Worm (Caenorhabditis elegans): ENCODE results near the gene Y54G11A.3.

Y54G11A.3 gene

ce11 chrII:14269839-14270238 lies 6.6 kb upstream of the Y54G11A.3 start:
- TF ChIP-seq nhr-6 (tag; optimal IDR thresholded peaks at IDR 0.05): no peak
- no peak for TF ChIP-seq blmp-1 (tag; optimal IDR thresholded peaks at IDR 0.05; ENCODE audit: insufficient read depth)
- TF ChIP-seq ztf-4 (tag; optimal IDR thresholded peaks at IDR 0.05): no peak
- no peak for TF ChIP-seq ceh-16 (tag; optimal IDR thresholded peaks at IDR 0.05)
- no peak for TF ChIP-seq nhr-237 (tag; optimal IDR thresholded peaks at IDR 0.05)
- no peak for TF ChIP-seq ama-1 (optimal IDR thresholded peaks at IDR 0.05)
- no peak for TF ChIP-seq snpc-4 (tag; optimal IDR thresholded peaks at IDR 0.05)
- no peak for TF ChIP-seq nhr-23 (tag; optimal IDR thresholded peaks at IDR 0.05)
- no peak for TF ChIP-seq nhr-11 (tag; optimal IDR thresholded peaks at IDR 0.05)
- TF ChIP-seq unc-62 (GFP tag; optimal IDR thresholded peaks at IDR 0.05): no peak
- TF ChIP-seq nhr-12 (tag; optimal IDR thresholded peaks at IDR 0.05): no peak
- no peak for TF ChIP-seq dmd-4 (tag; optimal IDR thresholded peaks at IDR 0.05)

- TF ChIP-seq nhr-21 (tag; optimal IDR thresholded peaks at IDR 0.05) (no peak), C34F6.9 (tag; optimal IDR thresholded peaks at IDR 0.05) (no peak), snpc-4 (tag; optimal IDR thresholded peaks at IDR 0.05) (no peak)
Measured at ce11 chrII:14287277-14287676, 10.9 kb downstream of the Y54G11A.3 start, which contains the start of gene srh-41. TSS of gene srh-41 (minus strand) at chrII:14287377.

- TF ChIP-seq nhr-11 (tag; optimal IDR thresholded peaks at IDR 0.05) (no peak), lin-13 (GFP tag; optimal IDR thresholded peaks at IDR 0.05) (no peak), skn-1 (tag; optimal IDR thresholded peaks at IDR 0.05) (no peak), unc-39 (tag; optimal IDR thresholded peaks at IDR 0.05) (no peak), ztf-1 (GFP tag; conservative IDR thresholded peaks at IDR 0.05) (no peak), mbf-1 (tag; optimal IDR thresholded peaks at IDR 0.05) (no peak), ceh-82 (tag; optimal IDR thresholded peaks at IDR 0.05) (no peak), nhr-237 (tag; optimal IDR thresholded peaks at IDR 0.05) (no peak), crh-2 (tag; optimal IDR thresholded peaks at IDR 0.05) (no peak), sma-3 (GFP tag; optimal IDR thresholded peaks at IDR 0.05) (no peak)
Measured at ce11 chrII:14288968-14289367, 12.5 kb downstream of the Y54G11A.3 start, which contains the start of gene srh-42. TSS of gene srh-42 (minus strand) at chrII:14289068.

- TF ChIP-seq skn-1 (tag; optimal IDR thresholded peaks at IDR 0.05) (peak; percentile 59), sma-9 (GFP tag; optimal IDR thresholded peaks at IDR 0.05) (peak; percentile 46), sma-9 (tag; optimal IDR thresholded peaks at IDR 0.05) (no peak), nhr-129 (tag; optimal IDR thresholded peaks at IDR 0.05) (no peak), F13H6.1 (tag; optimal IDR thresholded peaks at IDR 0.05) (no peak), fos-1 (tag; optimal IDR thresholded peaks at IDR 0.05) (peak; percentile 24), gmeb-1 (tag; optimal IDR thresholded peaks at IDR 0.05) (peak; percentile 22), nhr-6 (tag; optimal IDR thresholded peaks at IDR 0.05) (no peak), lsy-2 (tag; optimal IDR thresholded peaks at IDR 0.05) (no peak), alr-1 (tag; optimal IDR thresholded peaks at IDR 0.05) (no peak), C34F6.9 (tag; optimal IDR thresholded peaks at IDR 0.05) (peak; percentile 19)
Measured at ce11 chrII:14290846-14291245, 14.4 kb downstream of the Y54G11A.3 start.

ce11 chrII:14292519-14292918 lies 16.1 kb downstream of the Y54G11A.3 start, which contains the start of gene Y54G11A.4:
TSS of gene Y54G11A.4 (plus strand) at chrII:14292819.
- TF ChIP-seq snpc-4 (tag; optimal IDR thresholded peaks at IDR 0.05): no peak
- TF ChIP-seq sma-9 (GFP tag; optimal IDR thresholded peaks at IDR 0.05): peak; percentile 58
- no peak for TF ChIP-seq sma-9 (tag; optimal IDR thresholded peaks at IDR 0.05)
- TF ChIP-seq mbf-1 (tag; optimal IDR thresholded peaks at IDR 0.05): no peak
- no peak for TF ChIP-seq alr-1 (tag; optimal IDR thresholded peaks at IDR 0.05)
- TF ChIP-seq unc-39 (tag; optimal IDR thresholded peaks at IDR 0.05): no peak

ce11 chrII:14294390-14294789 lies 18.0 kb downstream of the Y54G11A.3 start:
- TF ChIP-seq ama-1 (optimal IDR thresholded peaks at IDR 0.05) (no peak), C34F6.9 (tag; optimal IDR thresholded peaks at IDR 0.05) (no peak), sma-3 (GFP tag; optimal IDR thresholded peaks at IDR 0.05) (no peak), lin-13 (GFP tag; optimal IDR thresholded peaks at IDR 0.05) (no peak), nhr-129 (tag; optimal IDR thresholded peaks at IDR 0.05) (no peak), lin-11 (tag; optimal IDR thresholded peaks at IDR 0.05) (no peak), lsy-2 (tag; optimal IDR thresholded peaks at IDR 0.05) (no peak), mdl-1 (tag; optimal IDR thresholded peaks at IDR 0.05) (no peak), blmp-1 (tag; optimal IDR thresholded peaks at IDR 0.05; ENCODE audit: insufficient read depth) (no peak), ceh-82 (tag; optimal IDR thresholded peaks at IDR 0.05) (no peak), unc-55 (GFP tag; optimal IDR thresholded peaks at IDR 0.05) (no peak), R02D3.7 (tag; optimal IDR thresholded peaks at IDR 0.05) (no peak), alr-1 (tag; optimal IDR thresholded peaks at IDR 0.05) (no peak)
